Worm (Caenorhabditis elegans): ENCODE data around the gene T20D4.10.

ce11 chrV:3445090-3445832 lies 45.2 kb downstream of the T20D4.10 start:
- TF ChIP-seq dao-5 (tag; optimal IDR thresholded peaks at IDR 0.05) (no peak), him-1 (tag; optimal IDR thresholded peaks at IDR 0.05) (no peak)

Measured in whole organism, L4/young adult.